Worm (Caenorhabditis elegans) whole organism, L4/young adult: ENCODE measurements around the gene T04C12.11.
"Not testable (repeated sequence)": the region's sequence is repeated elsewhere in the genome, so short reads cannot be mapped to it uniquely, and the experiment has no call there.

ENCODE experiments used
- W03F9.2 ChIP-seq: fragments of 150-350 bp; optimal IDR thresholded peaks from 2 replicates; lab custom pipeline; 2014; ENCODE audit warnings: missing biosample characterization, missing genetic modification characterization
- dao-5 ChIP-seq: sonication (generic microtip); optimal IDR thresholded peaks from 2 replicates; lab custom pipeline; 2016; ENCODE audit warnings: missing genotype, missing genetic modification characterization, moderate library complexity, missing compliant biosample characterization
- him-1 ChIP-seq: sonication (generic microtip); optimal IDR thresholded peaks from 2 replicates; lab custom pipeline; 2016; ENCODE audit warnings: missing genotype, missing genetic modification reagents, missing genetic modification characterization, missing compliant biosample characterization

Gene T04C12.11

DNA sequence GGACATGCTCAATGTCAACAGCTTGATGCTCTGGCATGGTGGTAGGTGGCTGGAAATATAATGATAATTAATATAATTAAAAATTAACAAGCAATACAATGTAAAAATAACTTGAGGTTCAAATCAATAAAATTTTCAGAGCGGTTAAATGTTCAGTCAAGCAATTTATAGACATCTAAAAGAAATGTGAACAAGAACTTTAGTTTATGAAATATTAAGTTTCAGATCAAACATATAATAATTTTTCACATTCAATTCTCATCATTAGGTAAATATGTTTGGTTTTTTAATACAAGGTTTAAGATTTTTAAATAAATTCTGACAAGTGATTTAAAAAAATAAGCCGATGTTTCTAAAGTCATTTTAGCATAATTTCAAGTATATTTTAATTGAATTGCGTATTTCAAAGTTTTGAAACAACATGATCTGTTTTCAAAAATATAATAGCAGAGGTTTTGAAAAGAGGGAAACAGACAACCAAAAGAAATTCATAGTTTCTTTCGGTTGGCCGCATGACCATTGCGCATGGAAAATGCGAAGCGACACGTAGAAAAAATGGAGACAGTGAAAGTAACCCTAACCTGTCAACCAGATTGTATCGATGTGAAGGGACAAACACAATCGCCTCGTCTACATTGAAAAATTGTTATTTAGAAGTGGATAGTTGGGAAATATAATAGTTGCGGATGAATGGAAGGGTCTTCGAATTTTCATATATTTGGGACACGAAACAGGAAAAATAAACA, at the start of gene T04C12.11:
Gene T04C12.11 (minus strand): TSS at position 51 of the 746 bp plus-strand sequence.
- no peak for TF ChIP-seq W03F9.2
- TF ChIP-seq him-1 (tag; lab: Kevin White, UChicago): no peak
- no peak for TF ChIP-seq dao-5

- not testable (repeated sequence) for TF ChIP-seq him-1 (tag; lab: Kevin White, UChicago); dao-5; W03F9.2
Observed at ce11 chrV:11109647-11110046, 49.6 kb upstream of the T04C12.11 start, which contains the start of gene Y42A5A.5. Y42A5A.5 (minus strand) TSS chrV:11109747.

DNA sequence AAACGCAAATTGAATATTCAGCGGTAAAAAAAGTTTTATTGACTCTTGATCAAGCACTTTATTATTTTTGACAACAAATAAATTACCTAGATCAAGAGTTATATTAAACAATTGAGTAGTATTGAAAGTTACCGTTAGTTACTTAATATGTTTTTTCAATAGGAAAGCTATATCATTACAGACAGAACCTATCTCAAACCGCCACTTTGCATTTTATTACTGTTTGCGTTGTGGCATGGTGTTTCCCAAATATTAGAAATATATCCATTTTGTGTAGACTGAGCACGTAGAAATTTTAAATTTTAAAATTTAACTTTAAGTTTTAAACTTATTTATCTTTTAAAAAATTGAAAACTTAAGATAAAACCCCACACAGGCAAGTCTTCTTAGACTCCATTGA, 44.3 kb upstream of the T04C12.11 start:
- TF ChIP-seq him-1 (tag; lab: Kevin White, UChicago) (no peak), dao-5 (no peak), W03F9.2 (no peak)

ce11 chrV:11098599-11098998, 38.5 kb upstream of the T04C12.11 start, which contains the start of gene cdkl-1:
cdkl-1 (plus strand) TSS chrV:11098899.
- TF ChIP-seq W03F9.2: no peak
- no peak for TF ChIP-seq him-1 (tag; lab: Kevin White, UChicago)
- TF ChIP-seq dao-5: no peak

DNA sequence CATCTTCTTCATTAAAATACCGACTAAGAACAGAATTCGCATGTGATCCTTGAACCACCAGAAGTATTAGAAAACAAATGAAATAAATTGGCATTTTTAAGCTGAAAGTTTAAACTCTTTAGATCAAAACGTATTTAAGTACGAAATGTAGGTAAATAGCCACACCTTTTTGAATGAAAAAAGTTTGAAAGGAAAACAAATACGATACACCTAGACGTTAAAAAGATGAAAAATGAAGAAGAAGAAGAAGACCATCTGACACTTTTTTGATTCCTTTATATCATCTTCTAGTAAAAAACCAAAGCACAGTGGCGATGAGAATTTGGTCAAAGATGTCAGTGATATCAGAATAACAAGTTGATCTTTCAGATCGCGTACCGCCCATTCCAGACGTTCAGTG, 35.8 kb upstream of the T04C12.11 start, which contains the start of gene Y42A5A.3:
Gene Y42A5A.3 (minus strand): TSS at position 101 of the 400 bp plus-strand sequence.
- TF ChIP-seq dao-5 (no peak), him-1 (tag; lab: Kevin White, UChicago) (no peak), W03F9.2 (no peak)

- TF ChIP-seq dao-5 (no peak), W03F9.2 (no peak), him-1 (tag; lab: Kevin White, UChicago) (no peak)
Observed at ce11 chrV:11094698-11095097, 34.6 kb upstream of the T04C12.11 start.

ce11 chrV:11093163-11094091, 33.3 kb upstream of the T04C12.11 start, which contains the start of gene lact-8:
lact-8 (minus strand) TSS chrV:11093607.
- TF ChIP-seq dao-5: no peak
- TF ChIP-seq him-1 (tag; lab: Kevin White, UChicago): no peak
- no peak for TF ChIP-seq W03F9.2

- no peak for TF ChIP-seq dao-5
- TF ChIP-seq W03F9.2: no peak
- no peak for TF ChIP-seq him-1 (tag; lab: Kevin White, UChicago)
Observed at ce11 chrV:11087519-11087998, 27.5 kb upstream of the T04C12.11 start, which contains the start of gene Y42A5A.1. Y42A5A.1 (plus strand) TSS chrV:11087948.

DNA sequence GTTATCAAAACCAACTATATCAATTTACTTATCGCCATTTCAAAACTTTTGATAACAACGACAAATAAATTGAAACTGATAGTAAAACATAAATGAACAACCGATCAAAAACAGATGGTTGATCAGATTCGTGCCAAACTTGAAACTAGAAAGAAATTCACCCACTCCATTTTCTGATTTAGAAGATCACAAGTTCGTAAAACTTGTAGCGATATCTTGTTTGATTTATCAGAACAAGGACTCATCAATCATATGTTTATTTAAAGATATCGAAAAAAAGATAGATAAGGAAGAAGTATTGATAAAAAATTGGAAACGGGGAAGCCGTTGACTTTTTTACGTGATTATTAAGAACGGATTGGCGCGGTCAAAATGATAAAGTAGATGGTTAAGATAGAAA, 27.0 kb upstream of the T04C12.11 start:
- TF ChIP-seq dao-5 (no peak), W03F9.2 (no peak), him-1 (tag; lab: Kevin White, UChicago) (no peak)

DNA sequence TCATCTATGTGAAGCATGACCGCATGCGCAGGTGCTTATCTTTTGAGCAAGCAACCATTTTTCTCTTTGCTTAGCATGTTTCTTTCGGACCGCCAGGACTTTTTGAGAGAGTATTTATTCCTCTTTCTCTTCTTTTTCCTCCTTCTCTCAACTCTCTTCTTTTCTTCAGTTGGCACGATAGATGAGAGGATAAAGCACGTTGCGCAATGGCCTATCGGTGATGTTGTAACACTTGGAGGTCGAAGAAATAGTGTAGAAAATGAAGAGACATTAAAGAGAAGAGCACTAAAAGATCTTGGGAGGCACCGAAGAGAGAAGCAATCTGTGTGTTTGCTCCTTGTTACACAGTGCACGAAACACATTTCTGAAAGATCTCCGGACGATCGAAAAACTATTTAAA, 23.6 kb upstream of the T04C12.11 start:
- TF ChIP-seq him-1 (tag; lab: Kevin White, UChicago) (no peak), W03F9.2 (no peak), dao-5 (no peak)

DNA sequence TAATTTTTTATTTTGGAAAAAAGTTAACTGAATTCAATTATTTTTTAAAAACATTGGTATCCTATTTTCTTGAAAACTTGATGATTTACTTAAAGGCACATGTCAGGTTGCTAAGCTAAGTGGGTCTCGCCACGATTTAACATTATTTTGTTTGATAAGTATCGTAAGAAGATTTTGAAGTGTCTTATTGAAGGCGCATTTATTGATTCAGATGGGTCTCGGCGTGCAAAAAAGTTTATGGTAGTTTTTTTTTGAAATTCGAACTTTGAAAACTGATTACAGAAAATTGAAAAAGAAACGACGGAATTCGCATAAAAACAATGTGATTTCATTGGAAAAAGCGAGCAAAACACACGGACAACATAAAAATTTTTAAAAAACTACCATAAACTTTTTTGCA, 22.9 kb upstream of the T04C12.11 start:
- TF ChIP-seq dao-5: no peak
- TF ChIP-seq him-1 (tag; lab: Kevin White, UChicago): no peak
- no peak for TF ChIP-seq W03F9.2

DNA sequence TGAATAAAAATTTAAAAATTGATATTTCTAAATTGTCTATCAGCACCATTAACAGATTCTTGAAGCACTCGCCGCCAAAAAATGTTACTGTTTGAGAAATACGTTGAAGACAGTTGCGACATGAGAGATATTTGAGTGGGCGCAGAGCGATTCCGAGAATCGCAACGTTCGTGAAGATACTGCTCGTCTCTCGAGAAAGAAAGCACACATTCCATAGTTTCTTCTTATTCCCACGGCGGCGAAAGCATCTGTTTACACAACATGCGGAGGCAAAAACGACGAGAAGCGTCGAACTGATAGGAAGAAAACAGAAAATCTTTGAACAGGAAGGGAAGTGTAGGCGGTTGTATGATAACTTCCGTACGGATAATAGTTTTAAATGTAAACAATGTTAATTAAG, 22.4 kb upstream of the T04C12.11 start:
- no peak for TF ChIP-seq W03F9.2
- no peak for TF ChIP-seq dao-5
- TF ChIP-seq him-1 (tag; lab: Kevin White, UChicago): no peak

DNA sequence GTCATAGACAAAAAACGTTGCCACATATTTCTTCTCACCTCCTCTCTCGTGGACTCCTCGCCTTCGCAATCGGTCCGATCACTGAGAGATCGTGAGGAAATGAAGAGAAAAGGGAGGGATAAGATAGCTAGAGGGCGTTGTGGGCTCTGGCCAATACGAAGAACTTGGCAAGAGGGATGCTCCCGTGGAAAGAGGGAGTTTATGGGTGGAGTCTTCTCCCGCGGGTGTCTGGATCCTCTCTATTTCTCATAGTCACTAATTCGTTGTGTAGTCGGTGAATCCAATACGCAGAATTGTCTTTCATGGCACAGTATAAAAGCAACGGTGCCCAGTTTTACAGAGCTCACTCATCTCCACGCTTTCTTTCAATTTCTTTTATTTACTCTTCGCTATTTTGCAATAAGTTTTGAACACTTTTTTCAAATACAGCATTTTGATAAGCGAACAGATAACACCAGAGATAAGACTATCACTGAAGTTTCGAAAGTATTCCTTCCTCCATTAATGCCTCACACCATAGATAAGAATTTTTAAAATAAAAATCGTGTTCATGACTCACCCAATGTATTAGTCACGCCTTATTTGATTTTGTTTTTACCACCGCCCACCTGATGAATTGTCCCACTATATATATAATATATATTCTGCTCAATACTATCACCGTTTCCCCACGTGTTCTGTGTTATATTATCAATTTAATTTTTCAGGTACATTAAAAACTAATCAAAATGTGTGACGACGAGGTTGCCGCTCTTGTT, 20.4 kb upstream of the T04C12.11 start, which contains the start of gene act-1:
Gene act-1 (plus strand): TSS at position 708 of the 758 bp plus-strand sequence.
- no peak for TF ChIP-seq dao-5
- no peak for TF ChIP-seq him-1 (tag; lab: Kevin White, UChicago)
- no peak for TF ChIP-seq W03F9.2
